Fruit fly (Drosophila melanogaster) whole organism, embryonic: ENCODE results near the gene Ndae1.
A peak's percentile ranks its signal among the peaks of the same experiment; 100 is the strongest.

Source experiments
- Ada2b ChIP-seq: fragments of 200-800 bp; sonication (Bioruptor generic); IDR thresholded peaks from 2 replicates; pipeline ENCODE4 v1.3.6; 2022; ENCODE audit warnings: missing biosample characterization, missing genetic modification characterization
- Asciz ChIP-seq: fragments of 200-800 bp; sonication (Bioruptor generic); optimal IDR thresholded peaks from 2 replicates; lab custom pipeline; 2017; ENCODE audit warnings: missing biosample characterization, mild to moderate bottlenecking, missing genetic modification characterization, missing genetic modification reagents
- Awh ChIP-seq: fragments of 200-800 bp; sonication (Bioruptor generic); IDR thresholded peaks from 2 replicates; pipeline ENCODE4, ENCODE4 v1.3.6; 2022; ENCODE audit warnings: missing biosample characterization, missing genetic modification characterization
- CG11085 ChIP-seq: fragments of 200-800 bp; sonication (Bioruptor generic); IDR thresholded peaks from 2 replicates; pipeline ENCODE4 v1.3.6; 2022; ENCODE audit warnings: missing biosample characterization, missing genetic modification characterization
- CG11247 ChIP-seq: fragments of 200-800 bp; sonication (Bioruptor generic); IDR thresholded peaks from 2 replicates; pipeline ENCODE4 v1.3.6; 2022; ENCODE audit warnings: missing biosample characterization, missing genetic modification characterization
- CG11695 ChIP-seq: fragments of 200-800 bp; sonication (Bioruptor generic); IDR thresholded peaks from 3 replicates; pipeline ENCODE4 v1.3.6; 2022; ENCODE audit warnings: missing biosample characterization, missing genetic modification characterization
- CG13624 ChIP-seq: fragments of 200-800 bp; sonication (Bioruptor generic); optimal IDR thresholded peaks from 2 replicates; lab custom pipeline; 2016; ENCODE audit warnings: missing biosample characterization, missing genetic modification characterization
- CG15514 ChIP-seq: fragments of 200-800 bp; sonication (Bioruptor generic); optimal IDR thresholded peaks from 3 replicates; lab custom pipeline; 2017; ENCODE audit warnings: missing biosample characterization, missing genetic modification characterization, mild to moderate bottlenecking, moderate library complexity, missing genetic modification reagents
- CG15601 ChIP-seq: fragments of 200-800 bp; sonication (Bioruptor generic); optimal IDR thresholded peaks from 3 replicates; lab custom pipeline; 2019; ENCODE audit warnings: missing biosample characterization, mild to moderate bottlenecking, missing genetic modification characterization, moderate library complexity
- CG1602 ChIP-seq: fragments of 200-800 bp; sonication (Bioruptor generic); optimal IDR thresholded peaks from 3 replicates; lab custom pipeline; 2016; ENCODE audit warnings: missing biosample characterization, missing genetic modification characterization
- CG17829 ChIP-seq: fragments of 200-800 bp; optimal IDR thresholded peaks from 2 replicates; lab custom pipeline; 2019; ENCODE audit warnings: missing biosample characterization, mild to moderate bottlenecking, missing genetic modification characterization, moderate library complexity
- CG34224 ChIP-seq: fragments of 200-800 bp; sonication (Bioruptor generic); IDR thresholded peaks from 3 replicates; pipeline ENCODE4 v1.3.6; 2022; ENCODE audit warnings: missing biosample characterization, missing genetic modification characterization; ENCODE audit not compliant: partially characterized antibody
- CG3847 ChIP-seq: fragments of 200-800 bp; sonication (Bioruptor generic); IDR thresholded peaks from 2 replicates; pipeline ENCODE4 v1.3.6; 2022; ENCODE audit warnings: missing biosample characterization, missing genetic modification characterization
- CG4617 ChIP-seq: fragments of 200-800 bp; sonication (Bioruptor generic); optimal IDR thresholded peaks from 3 replicates; lab custom pipeline; 2016; ENCODE audit warnings: missing biosample characterization, missing genetic modification characterization, borderline replicate concordance
- CG6654 ChIP-seq: fragments of 200-800 bp; sonication (Bioruptor generic); optimal IDR thresholded peaks from 2 replicates; lab custom pipeline; 2017; ENCODE audit warnings: missing biosample characterization, mild to moderate bottlenecking, missing genetic modification characterization
- CG6683 ChIP-seq: fragments of 200-800 bp; sonication (Bioruptor generic); optimal IDR thresholded peaks from 2 replicates; lab custom pipeline; 2017; ENCODE audit warnings: missing biosample characterization, mild to moderate bottlenecking, missing genetic modification characterization, missing genetic modification reagents
- CG7357 ChIP-seq: fragments of 200-800 bp; sonication (Bioruptor generic); IDR thresholded peaks from 3 replicates; pipeline ENCODE4 v1.3.6; 2022; ENCODE audit warnings: missing biosample characterization, missing genetic modification characterization
- CG7556 ChIP-seq: fragments of 200-800 bp; sonication (Bioruptor generic); optimal IDR thresholded peaks from 2 replicates; lab custom pipeline; 2017; ENCODE audit warnings: missing biosample characterization, mild to moderate bottlenecking, missing genetic modification characterization
- CG7839 ChIP-seq: fragments of 200-800 bp; sonication (Bioruptor generic); optimal IDR thresholded peaks from 3 replicates; lab custom pipeline; 2018; ENCODE audit warnings: missing biosample characterization, mild to moderate bottlenecking, missing genetic modification characterization, moderate library complexity
- CG8281 ChIP-seq: fragments of 200-800 bp; sonication (Bioruptor generic); optimal IDR thresholded peaks from 2 replicates; lab custom pipeline; 2018; ENCODE audit warnings: missing biosample characterization, mild to moderate bottlenecking, missing genetic modification characterization, moderate library complexity
- CG9727 ChIP-seq: fragments of 200-800 bp; sonication (Bioruptor generic); optimal IDR thresholded peaks from 3 replicates; lab custom pipeline; 2017; ENCODE audit warnings: missing biosample characterization, mild to moderate bottlenecking, missing genetic modification characterization
- Doc3 ChIP-seq: fragments of 200-800 bp; sonication (Bioruptor generic); IDR thresholded peaks from 3 replicates; pipeline ENCODE4 v1.3.6; 2022; ENCODE audit warnings: missing biosample characterization, missing genetic modification characterization; ENCODE audit not compliant: partially characterized antibody
- Ets97D ChIP-seq: fragments of 200-800 bp; sonication (Bioruptor generic); optimal IDR thresholded peaks from 3 replicates; lab custom pipeline; 2016; ENCODE audit warnings: missing biosample characterization, missing genetic modification characterization
- Fer1 ChIP-seq: fragments of 200-800 bp; sonication (Bioruptor generic); optimal IDR thresholded peaks from 2 replicates; lab custom pipeline; 2017; ENCODE audit warnings: missing biosample characterization, mild to moderate bottlenecking, missing genetic modification characterization
- Hr39 ChIP-seq: fragments of >200 bp; optimal IDR thresholded peaks from 2 replicates; lab custom pipeline; 2017
- Hsf ChIP-seq: fragments of 200-800 bp; sonication (Bioruptor generic); optimal IDR thresholded peaks from 3 replicates; lab custom pipeline; 2016; ENCODE audit warnings: missing biosample characterization, missing genetic modification characterization
- Jarid2 ChIP-seq: fragments of 200-800 bp; sonication (Bioruptor generic); optimal IDR thresholded peaks from 3 replicates; lab custom pipeline; 2017; ENCODE audit warnings: mild to moderate bottlenecking, missing biosample characterization, missing genetic modification reagents, missing genetic modification characterization
- MTF-1 ChIP-seq: fragments of 200-800 bp; sonication (Bioruptor generic); optimal IDR thresholded peaks from 2 replicates; lab custom pipeline; 2018; ENCODE audit warnings: missing biosample characterization, mild to moderate bottlenecking, missing genetic modification characterization, borderline replicate concordance
- Max ChIP-seq: fragments of 200-800 bp; sonication (Bioruptor generic); optimal IDR thresholded peaks from 2 replicates; lab custom pipeline; 2016; ENCODE audit warnings: missing biosample characterization, mild to moderate bottlenecking, missing genetic modification characterization
- NC2β ChIP-seq: fragments of 200-800 bp; sonication (Bioruptor generic); optimal IDR thresholded peaks from 2 replicates; lab custom pipeline; 2016; ENCODE audit warnings: missing biosample characterization, missing genetic modification characterization
- Ssrp ChIP-seq: fragments of 200-800 bp; sonication (Bioruptor generic); optimal IDR thresholded peaks from 2 replicates; lab custom pipeline; 2018; ENCODE audit warnings: missing biosample characterization, mild to moderate bottlenecking, missing genetic modification characterization, moderate library complexity
- Stat92E ChIP-seq, 3 experiments: fragments of >200 bp in 2 of 3; fragments of 200-800 bp in 1 of 3; sonication (Bioruptor generic) in 1 of 3; optimal IDR thresholded peaks; 2 replicates each; lab custom pipeline; 2017 to 2019; ENCODE audit warnings: missing biosample characterization in 3 of 3, missing genetic modification characterization in 3 of 3, mild to moderate bottlenecking in 1 of 3, moderate library complexity in 1 of 3
- ac ChIP-seq: fragments of 200-800 bp; sonication (Bioruptor generic); optimal IDR thresholded peaks from 3 replicates; lab custom pipeline; 2017; ENCODE audit warnings: missing biosample characterization, mild to moderate bottlenecking, missing genetic modification characterization
- al ChIP-seq: fragments of 200-800 bp; sonication (Bioruptor generic); IDR thresholded peaks from 2 replicates; pipeline ENCODE4 v1.3.6; 2022; ENCODE audit warnings: missing biosample characterization, missing genetic modification characterization
- chm ChIP-seq: fragments of 200-800 bp; sonication (Bioruptor generic); IDR thresholded peaks from 2 replicates; pipeline ENCODE4 v1.3.6; 2022; ENCODE audit warnings: missing biosample characterization, missing genetic modification characterization
- crc ChIP-seq: fragments of 200-800 bp; sonication (Bioruptor generic); optimal IDR thresholded peaks from 2 replicates; lab custom pipeline; 2016; ENCODE audit warnings: missing biosample characterization, missing genetic modification characterization
- cwo ChIP-seq: fragments of 200-800 bp; sonication (Bioruptor generic); optimal IDR thresholded peaks from 3 replicates; lab custom pipeline; 2017; ENCODE audit warnings: missing biosample characterization, missing genetic modification characterization, mild to moderate bottlenecking, moderate library complexity, missing genetic modification reagents
- en ChIP-seq: fragments of 200-800 bp; sonication (Bioruptor generic); optimal IDR thresholded peaks from 2 replicates; lab custom pipeline; 2016; ENCODE audit warnings: missing biosample characterization, missing genetic modification characterization
- fu2 ChIP-seq: fragments of 200-800 bp; sonication (Bioruptor generic); optimal IDR thresholded peaks from 2 replicates; lab custom pipeline; 2016; ENCODE audit warnings: missing biosample characterization, missing genetic modification characterization
- gcm2 ChIP-seq: fragments of 200-800 bp; sonication (Bioruptor generic); optimal IDR thresholded peaks from 2 replicates; lab custom pipeline; 2016; ENCODE audit warnings: missing biosample characterization, missing genetic modification characterization
- oc ChIP-seq: fragments of 200-800 bp; sonication (Bioruptor generic); optimal IDR thresholded peaks from 2 replicates; lab custom pipeline; 2018; ENCODE audit warnings: missing biosample characterization, mild to moderate bottlenecking, missing genetic modification characterization, moderate library complexity
- pnt ChIP-seq: fragments of 200-800 bp; sonication (Bioruptor generic); optimal IDR thresholded peaks from 3 replicates; lab custom pipeline; 2016; ENCODE audit warnings: missing biosample characterization, missing genetic modification characterization
- prd ChIP-seq, 3 experiments: fragments of >200 bp in 2 of 3; fragments of 200-800 bp in 1 of 3; sonication (Bioruptor generic) in 1 of 3; optimal IDR thresholded peaks in 2 of 3; IDR thresholded peaks in 1 of 3; 2 replicates in 2 of 3; 3 replicates in 1 of 3; pipeline versions ENCODE4 v1.3.6 to Lab custom; 2017 to 2022; ENCODE audit warnings: missing biosample characterization in 1 of 3, missing genetic modification characterization in 1 of 3
- salm ChIP-seq: fragments of 200-800 bp; sonication (Bioruptor generic); optimal IDR thresholded peaks from 2 replicates; lab custom pipeline; 2018; ENCODE audit warnings: missing biosample characterization, mild to moderate bottlenecking, missing genetic modification characterization
- sd ChIP-seq: fragments of 200-800 bp; sonication (Bioruptor generic); optimal IDR thresholded peaks from 3 replicates; lab custom pipeline; 2018; ENCODE audit warnings: missing biosample characterization, mild to moderate bottlenecking, missing genetic modification characterization, moderate library complexity
- stc ChIP-seq: fragments of 200-800 bp; sonication (Bioruptor generic); IDR thresholded peaks from 2 replicates; pipeline ENCODE4 v1.3.6; 2022; ENCODE audit warnings: missing biosample characterization, missing genetic modification characterization
- tna ChIP-seq: fragments of 200-800 bp; sonication (Bioruptor generic); IDR thresholded peaks from 2 replicates; pipeline ENCODE4 v1.3.6; 2022; ENCODE audit warnings: missing biosample characterization, missing genetic modification characterization; ENCODE audit not compliant: partially characterized antibody
- trem ChIP-seq: fragments of 200-800 bp; optimal IDR thresholded peaks from 3 replicates; lab custom pipeline; 2019; ENCODE audit warnings: missing biosample characterization, mild to moderate bottlenecking, missing genetic modification characterization, moderate library complexity
- ttk ChIP-seq: fragments of 200-800 bp; sonication (Bioruptor generic); IDR thresholded peaks from 2 replicates; pipeline ENCODE4 v2.1.2; 2022; ENCODE audit warnings: missing biosample characterization, missing genetic modification characterization

Gene Ndae1

dm6 chr2L:7216272-7216671 lies 32.9 kb downstream of the Ndae1 start (continued):
- TF ChIP-seq stc (GFP tag; lab: Robert Waterston, UW) (no peak), sd (tag; lab: Kevin White, UChicago) (peak; percentile 10), Ssrp (tag; lab: Kevin White, UChicago) (no peak), CG15514 (GFP tag; lab: Kevin White, UChicago) (peak; percentile 3), CG7357 (GFP tag; lab: Robert Waterston, UW) (no peak), CG17829 (tag; lab: Kevin White, UChicago) (no peak)

dm6 chr2L:7215657-7216056 lies 33.5 kb downstream of the Ndae1 start:
- no peak for TF ChIP-seq ttk (GFP tag; lab: Robert Waterston, UW)
- TF ChIP-seq pnt, result no peak
- TF ChIP-seq MTF-1 (GFP tag; lab: Kevin White, UChicago), result peak; percentile 13
- no peak for TF ChIP-seq Ada2b
- TF ChIP-seq cwo (GFP tag; lab: Kevin White, UChicago), result no peak
- TF ChIP-seq oc (tag; lab: Kevin White, UChicago), result no peak
- no peak for TF ChIP-seq Doc3 (GFP tag; lab: Robert Waterston, UW)
- no peak for TF ChIP-seq Jarid2 (GFP tag; lab: Kevin White, UChicago)
- TF ChIP-seq Ets97D, result no peak
- no peak for TF ChIP-seq CG8281
- no peak for TF ChIP-seq chm (GFP tag; lab: Robert Waterston, UW)
- no peak for TF ChIP-seq trem (tag; lab: Kevin White, UChicago)
- no peak for TF ChIP-seq Awh (GFP tag; lab: Robert Waterston, UW)
- no peak for TF ChIP-seq CG11247
- TF ChIP-seq CG15601 (tag; lab: Kevin White, UChicago), result no peak
- peak; percentile 51 for TF ChIP-seq Asciz
- no peak for TF ChIP-seq CG6683
- no peak for TF ChIP-seq CG9727
- no peak for TF ChIP-seq al (GFP tag; lab: Robert Waterston, UW)
- TF ChIP-seq Hr39 (lab: Kevin White, UChicago), result no peak
- TF ChIP-seq CG11695 (GFP tag; lab: Robert Waterston, UW), result no peak
- TF ChIP-seq Hsf (GFP tag; lab: Kevin White, UChicago), result no peak
- TF ChIP-seq Max (GFP tag; lab: Kevin White, UChicago), result no peak
- TF ChIP-seq CG4617 (GFP tag; lab: Kevin White, UChicago), result no peak
- TF ChIP-seq CG34224 (GFP tag; lab: Robert Waterston, UW), result no peak
- TF ChIP-seq tna (GFP tag; lab: Robert Waterston, UW), result no peak
- TF ChIP-seq CG1602, result no peak
- no peak for TF ChIP-seq CG3847 (GFP tag; lab: Robert Waterston, UW)
- no peak for TF ChIP-seq NC2β (GFP tag; lab: Kevin White, UChicago)
- no peak for TF ChIP-seq CG7556 (GFP tag; lab: Kevin White, UChicago)
- TF ChIP-seq ac (GFP tag; lab: Kevin White, UChicago), result no peak
- TF ChIP-seq CG6654, result no peak
- TF ChIP-seq en, result no peak
- no peak for TF ChIP-seq CG11085 (GFP tag; lab: Robert Waterston, UW)
- TF ChIP-seq crc (GFP tag; lab: Kevin White, UChicago), result no peak
- TF ChIP-seq Fer1 (GFP tag; lab: Kevin White, UChicago), result peak; percentile 38
- TF ChIP-seq gcm2 (GFP tag; lab: Kevin White, UChicago), result no peak
- TF ChIP-seq CG13624 (GFP tag; lab: Kevin White, UChicago), result no peak
- no peak for TF ChIP-seq Stat92E (GFP tag; optimal IDR thresholded peaks at IDR 0.05; lab: Kevin White, UChicago)
- TF ChIP-seq prd (optimal IDR thresholded peaks at IDR 0.05; lab: Kevin White, UChicago), result no peak
- TF ChIP-seq prd (GFP tag; IDR thresholded peaks at IDR 0.05; lab: Robert Waterston, UW), result no peak
- TF ChIP-seq salm (tag; lab: Kevin White, UChicago), result no peak
- TF ChIP-seq CG7839 (tag; lab: Kevin White, UChicago), result peak; percentile 7
- no peak for TF ChIP-seq fu2 (GFP tag; lab: Kevin White, UChicago)
